Worm (Caenorhabditis elegans) whole organism, late embryonic: Measurements from ENCODE around the gene F10A3.4.

Experiments used
- C08G9.2 ChIP-seq: sonication (generic microtip); optimal IDR thresholded peaks from 2 replicates; lab custom pipeline; 2016; ENCODE audit warnings: mild to moderate bottlenecking, missing genetic modification characterization, moderate library complexity, missing compliant biosample characterization
- F13H6.1 ChIP-seq: sonication (generic microtip); optimal IDR thresholded peaks from 2 replicates; lab custom pipeline; 2016; ENCODE audit warnings: missing genetic modification characterization, missing compliant biosample characterization
- ahr-1 ChIP-seq: sonication (generic microtip); optimal IDR thresholded peaks from 2 replicates; lab custom pipeline; 2016; ENCODE audit warnings: missing genetic modification characterization, missing compliant biosample characterization
- ceh-14 ChIP-seq: sonication (generic microtip); optimal IDR thresholded peaks from 2 replicates; lab custom pipeline; 2016; ENCODE audit warnings: missing genotype, missing genetic modification characterization, missing compliant biosample characterization
- ceh-22 ChIP-seq: sonication (generic microtip); optimal IDR thresholded peaks from 2 replicates; lab custom pipeline; 2017; ENCODE audit warnings: missing biosample characterization, missing genetic modification characterization
- ceh-24 ChIP-seq: sonication (generic microtip); optimal IDR thresholded peaks from 2 replicates; lab custom pipeline; 2016; ENCODE audit warnings: mild to moderate bottlenecking, missing genetic modification characterization, missing compliant biosample characterization
- ceh-30 ChIP-seq: fragments of 150-350 bp; optimal IDR thresholded peaks from 2 replicates; lab custom pipeline; 2014; ENCODE audit warnings: missing biosample characterization, missing genetic modification characterization
- ceh-31 ChIP-seq: sonication (generic microtip); optimal IDR thresholded peaks from 2 replicates; lab custom pipeline; 2016; ENCODE audit warnings: missing genetic modification characterization, missing compliant biosample characterization
- ceh-45 ChIP-seq: fragments of 200-800 bp; sonication (Bioruptor generic); IDR thresholded peaks from 2 replicates; pipeline ENCODE4 v1.3.6; 2022; ENCODE audit warnings: missing genetic modification reagents, missing genetic modification characterization, missing compliant biosample characterization
- ceh-6 ChIP-seq: fragments of 200-800 bp; sonication (Bioruptor generic); optimal IDR thresholded peaks from 2 replicates; lab custom pipeline; 2018; ENCODE audit warnings: mild to moderate bottlenecking, missing genetic modification characterization, missing compliant biosample characterization
- dmd-4 ChIP-seq: sonication (generic microtip); optimal IDR thresholded peaks from 2 replicates; lab custom pipeline; 2016; ENCODE audit warnings: borderline replicate concordance, missing genetic modification characterization, missing compliant biosample characterization
- dve-1 ChIP-seq: sonication (generic microtip); optimal IDR thresholded peaks from 2 replicates; lab custom pipeline; 2017; ENCODE audit warnings: antibody characterized with exemption, mild to moderate bottlenecking, missing genetic modification characterization, missing compliant biosample characterization
- elt-2 ChIP-seq: sonication (generic microtip); optimal IDR thresholded peaks from 2 replicates; lab custom pipeline; 2016; ENCODE audit warnings: missing genetic modification reagents, missing genetic modification characterization, missing compliant biosample characterization
- fax-1 ChIP-seq: sonication (generic microtip); optimal IDR thresholded peaks from 2 replicates; lab custom pipeline; 2016; ENCODE audit warnings: missing genotype, missing genetic modification characterization, missing compliant biosample characterization
- fkh-10 ChIP-seq: fragments of 150-350 bp; optimal IDR thresholded peaks from 2 replicates; lab custom pipeline; 2014; ENCODE audit warnings: missing biosample characterization, missing genetic modification reagents, missing genetic modification characterization
- fkh-6 ChIP-seq: sonication (generic microtip); optimal IDR thresholded peaks from 2 replicates; lab custom pipeline; 2016; ENCODE audit warnings: missing genetic modification characterization, missing compliant biosample characterization
- hlh-13 ChIP-seq: fragments of 200-800 bp; sonication (Bioruptor generic); optimal IDR thresholded peaks from 2 replicates; lab custom pipeline; 2018; ENCODE audit warnings: mild to moderate bottlenecking, missing genetic modification characterization, missing compliant biosample characterization
- hlh-15 ChIP-seq: sonication (generic microtip); optimal IDR thresholded peaks from 2 replicates; lab custom pipeline; 2016; ENCODE audit warnings: missing genetic modification characterization, missing compliant biosample characterization
- hlh-30 ChIP-seq: sonication (generic microtip); optimal IDR thresholded peaks from 2 replicates; lab custom pipeline; 2017; ENCODE audit warnings: antibody characterized with exemption, missing genetic modification characterization, missing compliant biosample characterization; ENCODE audit not compliant: insufficient read depth
- hlh-6 ChIP-seq: sonication (generic microtip); optimal IDR thresholded peaks from 2 replicates; lab custom pipeline; 2016; ENCODE audit warnings: missing genotype, missing genetic modification characterization, missing compliant biosample characterization
- mec-3 ChIP-seq: sonication (generic microtip); optimal IDR thresholded peaks from 2 replicates; lab custom pipeline; 2016; ENCODE audit warnings: borderline replicate concordance, missing genetic modification characterization, missing compliant biosample characterization
- nhr-11 ChIP-seq: fragments of 150-350 bp; optimal IDR thresholded peaks from 2 replicates; lab custom pipeline; 2014; ENCODE audit warnings: missing biosample characterization, missing genetic modification characterization
- nhr-232 ChIP-seq: sonication (generic microtip); optimal IDR thresholded peaks from 2 replicates; lab custom pipeline; 2016; ENCODE audit warnings: missing genetic modification characterization, missing compliant biosample characterization
- pag-3 ChIP-seq: sonication (generic microtip); optimal IDR thresholded peaks from 2 replicates; lab custom pipeline; 2016; ENCODE audit warnings: missing compliant biosample characterization, missing genetic modification characterization, borderline replicate concordance
- pat-9 ChIP-seq: fragments of 200-800 bp; sonication (Bioruptor generic); optimal IDR thresholded peaks from 2 replicates; lab custom pipeline; 2018; ENCODE audit warnings: mild to moderate bottlenecking, missing genetic modification characterization, moderate library complexity, missing compliant biosample characterization
- pha-2 ChIP-seq: sonication (generic microtip); optimal IDR thresholded peaks from 2 replicates; lab custom pipeline; 2017; ENCODE audit warnings: mild to moderate bottlenecking, missing genetic modification characterization, missing compliant biosample characterization
- pqm-1 ChIP-seq: sonication (generic microtip); optimal IDR thresholded peaks from 2 replicates; lab custom pipeline; 2016; ENCODE audit warnings: missing genetic modification characterization, missing compliant biosample characterization
- pros-1 ChIP-seq: fragments of 150-350 bp; optimal IDR thresholded peaks from 2 replicates; lab custom pipeline; 2014; ENCODE audit warnings: missing biosample characterization, missing genetic modification reagents, missing genetic modification characterization
- ref-2 ChIP-seq: sonication (generic microtip); optimal IDR thresholded peaks from 2 replicates; lab custom pipeline; 2016; ENCODE audit warnings: missing genetic modification characterization, missing compliant biosample characterization
- sox-4 ChIP-seq: sonication (generic microtip); optimal IDR thresholded peaks from 2 replicates; lab custom pipeline; 2017; ENCODE audit warnings: mild to moderate bottlenecking, missing genetic modification characterization, inconsistent platforms, missing compliant biosample characterization
- syd-9 ChIP-seq: sonication (generic microtip); optimal IDR thresholded peaks from 2 replicates; lab custom pipeline; 2016; ENCODE audit warnings: mild to moderate bottlenecking, missing genetic modification characterization, moderate library complexity, missing compliant biosample characterization
- tbx-2 ChIP-seq: sonication (generic microtip); optimal IDR thresholded peaks from 2 replicates; lab custom pipeline; 2016; ENCODE audit warnings: missing genetic modification characterization, missing compliant biosample characterization
- tbx-7 ChIP-seq: sonication (generic microtip); optimal IDR thresholded peaks from 2 replicates; lab custom pipeline; 2016; ENCODE audit warnings: missing genotype, missing genetic modification characterization, missing compliant biosample characterization
- ttx-3 ChIP-seq: sonication (generic microtip); optimal IDR thresholded peaks from 2 replicates; lab custom pipeline; 2016; ENCODE audit warnings: missing genetic modification reagents, missing genetic modification characterization, missing compliant biosample characterization
- unc-3 ChIP-seq, 2 experiments: fragments of 200-800 bp in 1 of 2; sonication (Bioruptor generic) in 1 of 2; sonication (generic microtip) in 1 of 2; conservative IDR thresholded peaks in 1 of 2; optimal IDR thresholded peaks in 1 of 2; 2 replicates each; pipeline versions ENCODE4 v1.3.6 to Lab custom; 2016 to 2022; ENCODE audit warnings: missing compliant biosample characterization in 2 of 2, missing genetic modification characterization in 2 of 2, missing genetic modification reagents in 1 of 2
- unc-42 ChIP-seq: sonication (generic microtip); optimal IDR thresholded peaks from 2 replicates; lab custom pipeline; 2016; ENCODE audit warnings: missing genotype, missing genetic modification characterization, missing compliant biosample characterization
- unc-55 ChIP-seq: sonication (generic microtip); optimal IDR thresholded peaks from 2 replicates; lab custom pipeline; 2017; ENCODE audit warnings: missing biosample characterization, missing genetic modification reagents, missing genetic modification characterization
- unc-86 ChIP-seq: sonication (generic microtip); optimal IDR thresholded peaks from 2 replicates; lab custom pipeline; 2016; ENCODE audit warnings: missing genetic modification characterization, missing compliant biosample characterization
- zip-5 ChIP-seq: sonication (generic microtip); optimal IDR thresholded peaks from 2 replicates; lab custom pipeline; 2016; ENCODE audit warnings: missing genetic modification characterization, missing compliant biosample characterization

F10A3.4 gene

DNA sequence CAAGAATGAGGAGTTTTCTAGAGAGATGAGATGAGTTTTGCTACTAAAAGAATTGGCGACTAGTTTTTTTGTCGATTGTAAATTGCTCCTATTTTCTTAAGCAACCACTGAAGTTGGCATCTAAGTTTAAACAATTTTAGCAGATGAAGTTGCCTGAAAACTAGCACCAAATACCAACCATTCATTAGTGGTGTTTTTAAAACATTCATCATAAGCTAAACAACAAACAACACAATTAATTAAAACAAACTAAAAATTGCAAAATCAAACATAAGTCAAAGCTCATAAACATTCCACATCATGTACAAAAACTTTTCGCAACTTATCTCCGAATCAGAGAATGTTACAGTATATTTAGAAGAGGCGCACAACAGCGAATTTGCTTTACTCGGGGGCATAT is 33.2 kb downstream of the F10A3.4 start, which contains the start of gene srz-13:
Gene srz-13, plus strand, starts transcription at position 301 of the 400 bp plus-strand sequence.
- no peak for TF ChIP-seq ahr-1 (tag; lab: Kevin White, UChicago)
- no peak for TF ChIP-seq F13H6.1 (tag; lab: Kevin White, UChicago)
- TF ChIP-seq, all 69 proteins: peak for 0

DNA sequence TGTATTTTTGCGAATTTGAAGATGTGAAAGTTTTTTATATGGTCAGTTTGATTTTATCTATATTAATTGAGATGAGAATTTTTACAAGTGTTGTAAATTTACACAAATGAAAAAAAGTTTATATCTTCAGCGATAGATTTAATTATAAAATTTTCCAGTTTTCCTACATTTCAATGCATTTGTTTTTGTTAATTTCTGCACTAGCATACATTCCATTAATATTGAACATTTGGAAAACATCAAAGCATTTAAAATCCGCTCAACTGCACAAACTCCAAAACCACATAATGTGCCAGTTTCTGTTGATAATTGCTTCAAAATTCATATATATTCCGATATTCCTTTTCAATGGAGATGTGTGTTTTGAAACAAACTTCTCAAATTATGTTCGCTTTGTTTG is 34.0 kb downstream of the F10A3.4 start, which contains the start of gene srh-277:
Gene srh-277, plus strand, starts transcription at position 301 of the 400 bp plus-strand sequence.
- TF ChIP-seq hlh-30 (no peak), unc-42 (tag; lab: Kevin White, UChicago) (no peak), elt-2 (no peak), nhr-232 (no peak), C08G9.2 (no peak), pros-1 (tag; lab: Kevin White, UChicago) (no peak), hlh-6 (tag; lab: Kevin White, UChicago) (no peak), unc-55 (GFP tag; lab: Kevin White, UChicago) (no peak), hlh-15 (tag; lab: Kevin White, UChicago) (no peak), ttx-3 (no peak), syd-9 (tag; lab: Kevin White, UChicago) (no peak), zip-5 (tag; lab: Kevin White, UChicago) (no peak), unc-86 (tag; lab: Kevin White, UChicago) (no peak), ceh-14 (no peak), fkh-10 (GFP tag; lab: Kevin White, UChicago) (no peak), pqm-1 (tag; lab: Kevin White, UChicago) (no peak), pag-3 (tag; lab: Kevin White, UChicago) (no peak), pha-2 (tag; lab: Kevin White, UChicago) (no peak), dve-1 (tag; lab: Kevin White, UChicago) (no peak), ceh-30 (tag; lab: Kevin White, UChicago) (no peak)

- no peak for TF ChIP-seq nhr-11 (tag; lab: Kevin White, UChicago)
- no peak for TF ChIP-seq tbx-2 (tag; lab: Kevin White, UChicago)
- TF ChIP-seq mec-3 (tag; lab: Kevin White, UChicago), result no peak
- TF ChIP-seq fax-1 (tag; lab: Kevin White, UChicago), result no peak
- TF ChIP-seq tbx-7 (tag; lab: Kevin White, UChicago), result no peak
- no peak for TF ChIP-seq nhr-232
- TF ChIP-seq pat-9, result no peak
- no peak for TF ChIP-seq ceh-24 (tag; lab: Kevin White, UChicago)
- no peak for TF ChIP-seq ceh-45 (GFP tag; lab: Robert Waterston, UW)
Measured at ce11 chrV:16183357-16183756, 34.5 kb downstream of the F10A3.4 start, which contains the start of gene srz-14. Gene srz-14 (plus strand): TSS chrV:16183657.

ce11 chrV:16190485-16190884 is 41.6 kb downstream of the F10A3.4 start, which contains the start of gene srh-281:
Gene srh-281 (plus strand): TSS chrV:16190785.
- TF ChIP-seq ceh-30 (tag; lab: Kevin White, UChicago), result no peak
- no peak for TF ChIP-seq ceh-22
- no peak for TF ChIP-seq unc-86 (tag; lab: Kevin White, UChicago)
- no peak for TF ChIP-seq elt-2
- no peak for TF ChIP-seq sox-4 (tag; lab: Kevin White, UChicago)
- TF ChIP-seq ref-2, result no peak
- no peak for TF ChIP-seq unc-3 (GFP tag; conservative IDR thresholded peaks at IDR 0.05; lab: Robert Waterston, UW)
- no peak for TF ChIP-seq unc-3 (tag; optimal IDR thresholded peaks at IDR 0.05; lab: Kevin White, UChicago)
- no peak for TF ChIP-seq C08G9.2
- no peak for TF ChIP-seq hlh-13 (GFP tag; lab: Kevin White, UChicago)

ce11 chrV:16192114-16192513 is 43.2 kb downstream of the F10A3.4 start, which contains the start of gene srh-279:
Gene srh-279 (plus strand): TSS chrV:16192414.
- TF ChIP-seq pha-2 (tag; lab: Kevin White, UChicago) (no peak), ceh-6 (GFP tag; lab: Kevin White, UChicago) (no peak), hlh-15 (tag; lab: Kevin White, UChicago) (no peak), dmd-4 (no peak), sox-4 (tag; lab: Kevin White, UChicago) (no peak), ceh-31 (tag; lab: Kevin White, UChicago) (no peak), zip-5 (tag; lab: Kevin White, UChicago) (no peak), ahr-1 (tag; lab: Kevin White, UChicago) (no peak), fkh-6 (tag; lab: Kevin White, UChicago) (no peak)
